Worm (Caenorhabditis elegans) whole organism, L1 larva: ENCODE measurements around the gene F55D10.4.

Experiments used
- C04F5.9 ChIP-seq: sonication (generic microtip); optimal IDR thresholded peaks from 2 replicates; lab custom pipeline; 2016; ENCODE audit warnings: missing genetic modification characterization, missing compliant biosample characterization
- C34B4.2 ChIP-seq: sonication (generic microtip); optimal IDR thresholded peaks from 2 replicates; lab custom pipeline; 2017; ENCODE audit warnings: mild to moderate bottlenecking, missing genetic modification characterization, missing compliant biosample characterization
- F16B12.6 ChIP-seq: fragments of 150-350 bp; optimal IDR thresholded peaks from 2 replicates; lab custom pipeline; 2014; ENCODE audit warnings: missing biosample characterization, missing genetic modification characterization
- aha-1 ChIP-seq: fragments of 150-350 bp; optimal IDR thresholded peaks from 2 replicates; lab custom pipeline; 2014; ENCODE audit warnings: missing biosample characterization, missing genetic modification characterization
- aly-2 ChIP-seq: fragments of 150-350 bp; optimal IDR thresholded peaks from 2 replicates; lab custom pipeline; 2014; ENCODE audit warnings: missing biosample characterization, missing genetic modification characterization
- blmp-1 ChIP-seq: fragments of 150-350 bp; optimal IDR thresholded peaks from 2 replicates; lab custom pipeline; 2014; ENCODE audit warnings: missing biosample characterization, missing genetic modification characterization
- dsc-1 ChIP-seq: sonication (generic microtip); optimal IDR thresholded peaks from 2 replicates; lab custom pipeline; 2016; ENCODE audit warnings: mild to moderate bottlenecking, missing genetic modification characterization, missing compliant biosample characterization
- efl-1 ChIP-seq, 4 experiments: fragments of 150-350 bp; optimal IDR thresholded peaks in 3 of 4; peaks in 1 of 4; 1 replicate in 1 of 4; 2 replicates in 3 of 4; lab custom pipeline; 2014; ENCODE audit warnings: missing biosample characterization in 2 of 4, missing genetic modification characterization in 2 of 4, missing genetic modification reagents in 2 of 4
- egl-13 ChIP-seq: sonication (generic microtip); optimal IDR thresholded peaks from 2 replicates; lab custom pipeline; 2016; ENCODE audit warnings: missing genotype, missing genetic modification reagents, missing genetic modification characterization, missing compliant biosample characterization
- elt-2 ChIP-seq: sonication (generic microtip); optimal IDR thresholded peaks from 2 replicates; lab custom pipeline; 2016; ENCODE audit warnings: missing genetic modification characterization, mild to moderate bottlenecking, inconsistent platforms, missing compliant biosample characterization, missing genetic modification reagents
- fos-1 ChIP-seq: fragments of 150-350 bp; optimal IDR thresholded peaks from 2 replicates; lab custom pipeline; 2014; ENCODE audit warnings: missing biosample characterization, missing genetic modification characterization
- grh-1 ChIP-seq: fragments of 200-800 bp; sonication (Bioruptor generic); IDR thresholded peaks from 2 replicates; pipeline ENCODE4 v1.3.6; 2022; ENCODE audit warnings: missing genetic modification reagents, missing genetic modification characterization, missing compliant biosample characterization
- hpl-2 ChIP-seq: fragments of 150-350 bp; optimal IDR thresholded peaks from 2 replicates; lab custom pipeline; 2014; ENCODE audit warnings: missing biosample characterization, missing genetic modification reagents, missing genetic modification characterization
- jun-1 ChIP-seq: fragments of 150-350 bp; optimal IDR thresholded peaks from 2 replicates; lab custom pipeline; 2014; ENCODE audit warnings: missing biosample characterization, missing genetic modification reagents, missing genetic modification characterization
- lin-14 ChIP-seq: fragments of 200-800 bp; sonication (Bioruptor generic); optimal IDR thresholded peaks from 2 replicates; lab custom pipeline; 2018; ENCODE audit warnings: mild to moderate bottlenecking, missing genetic modification characterization, moderate library complexity, missing compliant biosample characterization
- lin-35 ChIP-seq, 2 experiments: fragments of 150-350 bp; optimal IDR thresholded peaks; 2 replicates each; lab custom pipeline; 2014; ENCODE audit warnings: missing biosample characterization in 2 of 2, missing genetic modification characterization in 2 of 2, missing genetic modification reagents in 2 of 2
- lin-39 ChIP-seq: fragments of 150-350 bp; optimal IDR thresholded peaks from 2 replicates; lab custom pipeline; 2014; ENCODE audit warnings: missing biosample characterization, missing genetic modification reagents, missing genetic modification characterization
- lsy-2 ChIP-seq, 2 experiments: fragments of 150-350 bp; optimal IDR thresholded peaks; 2 replicates each; lab custom pipeline; 2014; ENCODE audit warnings: missing biosample characterization in 2 of 2, missing genetic modification characterization in 2 of 2
- mdl-1 ChIP-seq, 2 experiments: fragments of 150-350 bp; optimal IDR thresholded peaks; 2 replicates each; lab custom pipeline; 2014 to 2017; ENCODE audit warnings: missing biosample characterization in 2 of 2, missing genetic modification characterization in 2 of 2, inconsistent platforms in 1 of 2
- mep-1 ChIP-seq: fragments of 150-350 bp; optimal IDR thresholded peaks from 2 replicates; lab custom pipeline; 2014; ENCODE audit warnings: missing biosample characterization, missing genetic modification characterization
- nhr-84 ChIP-seq: sonication (generic microtip); optimal IDR thresholded peaks from 2 replicates; lab custom pipeline; 2017; ENCODE audit warnings: missing biosample characterization, missing genetic modification characterization
- nhr-85 ChIP-seq: sonication (generic microtip); peaks from one replicate; lab custom pipeline; 2016; ENCODE audit warnings: missing genetic modification characterization, inconsistent platforms, missing compliant biosample characterization
- pax-3 ChIP-seq: fragments of 200-800 bp; sonication (Bioruptor generic); optimal IDR thresholded peaks from 2 replicates; lab custom pipeline; 2018; ENCODE audit warnings: mild to moderate bottlenecking, missing genetic modification characterization, moderate library complexity, missing compliant biosample characterization
- rnt-1 ChIP-seq: sonication (generic microtip); optimal IDR thresholded peaks from 2 replicates; lab custom pipeline; 2016; ENCODE audit warnings: mild to moderate bottlenecking, missing genetic modification characterization, moderate library complexity, missing compliant biosample characterization
- skn-1 ChIP-seq: fragments of 150-350 bp; optimal IDR thresholded peaks from 2 replicates; lab custom pipeline; 2014; ENCODE audit warnings: missing biosample characterization, missing genetic modification characterization
- snu-23 ChIP-seq: sonication (generic microtip); optimal IDR thresholded peaks from 2 replicates; lab custom pipeline; 2016; ENCODE audit warnings: missing genetic modification characterization, missing compliant biosample characterization
- sup-37 ChIP-seq: fragments of 200-800 bp; sonication (Bioruptor generic); optimal IDR thresholded peaks from 2 replicates; lab custom pipeline; 2018; ENCODE audit warnings: mild to moderate bottlenecking, missing genetic modification characterization, missing compliant biosample characterization
- swsn-7 ChIP-seq: sonication (generic microtip); optimal IDR thresholded peaks from 2 replicates; lab custom pipeline; 2016; ENCODE audit warnings: missing genetic modification characterization, missing compliant biosample characterization
- tlp-1 ChIP-seq: fragments of 150-350 bp; optimal IDR thresholded peaks from 2 replicates; lab custom pipeline; 2014; ENCODE audit warnings: missing biosample characterization, missing genetic modification characterization
- unc-62 ChIP-seq: fragments of 150-350 bp; optimal IDR thresholded peaks from 2 replicates; lab custom pipeline; 2014; ENCODE audit warnings: missing biosample characterization, missing genetic modification reagents, missing genetic modification characterization
- zag-1 ChIP-seq: fragments of 150-350 bp; optimal IDR thresholded peaks from 2 replicates; lab custom pipeline; 2014; ENCODE audit warnings: missing biosample characterization, missing genetic modification characterization
- ztf-11 ChIP-seq, 2 experiments: sonication (generic microtip); optimal IDR thresholded peaks; 2 replicates each; lab custom pipeline; 2016 to 2017; ENCODE audit warnings: missing genetic modification characterization in 2 of 2, missing biosample characterization in 1 of 2, missing compliant biosample characterization in 1 of 2

F55D10.4 gene

DNA sequence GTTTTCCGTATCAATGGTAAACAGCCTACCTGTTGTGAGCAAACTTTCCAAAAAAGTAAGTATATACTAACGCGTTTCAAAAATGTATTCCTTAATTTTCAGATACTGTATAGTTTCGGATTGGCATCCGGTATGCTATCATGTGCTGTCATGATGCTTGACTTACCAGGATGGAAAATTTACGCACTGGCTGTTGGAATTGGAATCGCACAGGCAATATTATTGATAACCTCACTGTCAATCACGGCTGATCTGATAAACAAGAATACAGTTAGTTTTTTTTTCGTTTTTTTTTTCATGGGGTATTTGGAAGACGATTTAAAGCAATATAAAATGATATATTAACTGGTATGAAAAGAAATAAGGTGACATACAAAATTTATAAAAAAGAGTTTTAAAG lies 48.6 kb downstream of the F55D10.4 start:
- TF ChIP-seq aly-2 (tag; lab: Kevin White, UChicago) (no peak), fos-1 (tag; lab: Kevin White, UChicago) (no peak), tlp-1 (tag; lab: Kevin White, UChicago) (no peak), jun-1 (tag; lab: Kevin White, UChicago) (no peak), skn-1 (tag; lab: Kevin White, UChicago) (no peak), lin-39 (tag; lab: Kevin White, UChicago) (no peak), mep-1 (no peak), ztf-11 (tag; optimal IDR thresholded peaks at IDR 0.05; lab: Kevin White, UChicago) (no peak)

DNA sequence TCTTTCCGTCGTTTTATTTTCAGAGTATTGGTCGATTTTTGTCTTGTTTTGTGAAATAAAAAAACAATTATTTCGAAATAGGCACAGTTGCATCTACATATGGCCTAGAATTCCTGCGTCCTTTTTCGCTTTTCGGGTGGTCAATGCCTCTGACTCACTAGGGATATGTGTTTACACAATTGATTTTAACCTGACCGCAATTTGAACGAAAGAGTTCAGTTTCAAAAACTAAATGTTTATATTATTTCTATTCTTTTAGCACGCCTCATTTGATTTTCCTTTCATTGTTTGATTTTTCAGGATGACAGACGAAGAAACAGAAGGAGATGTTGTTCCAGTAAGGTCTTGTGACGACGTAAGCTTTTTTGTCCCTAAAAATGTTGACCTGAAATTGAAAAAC lies 52.7 kb downstream of the F55D10.4 start, which contains the start of gene mfsd-12:
Gene mfsd-12, plus strand, starts transcription at position 301 of the 400 bp plus-strand sequence.
- TF ChIP-seq swsn-7 (no peak), snu-23 (GFP tag; lab: Kevin White, UChicago) (no peak), grh-1 (GFP tag; lab: Robert Waterston, UW) (no peak), hpl-2 (GFP tag; lab: Kevin White, UChicago) (no peak), lsy-2 (tag; optimal IDR thresholded peaks at IDR 0.05; lab: Kevin White, UChicago) (no peak), lin-14 (GFP tag; lab: Kevin White, UChicago) (no peak), dsc-1 (no peak), efl-1 (optimal IDR thresholded peaks at IDR 0.05; lab: Kevin White, UChicago) (no peak), efl-1 (GFP tag; optimal IDR thresholded peaks at IDR 0.05 in 1 of 2; lab: Kevin White, UChicago) (peak in 1 of 2 experiments; percentile 42), unc-62 (GFP tag; lab: Kevin White, UChicago) (no peak), C34B4.2 (tag; lab: Kevin White, UChicago) (no peak), sup-37 (no peak), egl-13 (tag; lab: Kevin White, UChicago) (no peak), blmp-1 (tag; lab: Kevin White, UChicago) (peak; percentile 2), rnt-1 (tag; lab: Kevin White, UChicago) (no peak), nhr-84 (no peak), aha-1 (tag; lab: Kevin White, UChicago) (no peak), zag-1 (tag; lab: Kevin White, UChicago) (no peak), lin-35 (GFP tag; optimal IDR thresholded peaks at IDR 0.05; lab: Kevin White, UChicago) (no peak), jun-1 (tag; lab: Kevin White, UChicago) (no peak), mdl-1 (tag; optimal IDR thresholded peaks at IDR 0.05; lab: Kevin White, UChicago) (no peak), pax-3 (no peak), F16B12.6 (no peak), skn-1 (tag; lab: Kevin White, UChicago) (peak; percentile 22), elt-2 (tag; lab: Kevin White, UChicago) (no peak), C04F5.9 (no peak), nhr-85 (tag; lab: Kevin White, UChicago) (no peak)
